Fruit fly (Drosophila melanogaster): ENCODE measurements around the gene CtsK1.

The CtsK1 gene

dm6 chr3L:14028485-14029384, 34.7 kb downstream of the CtsK1 start, which contains the start of gene Ptip (continued):
- no peak for TF ChIP-seq cyc (GFP tag; optimal IDR thresholded peaks at IDR 0.05)
- no peak for TF ChIP-seq CG6276 (GFP tag; optimal IDR thresholded peaks at IDR 0.05)
- TF ChIP-seq dac (GFP tag; optimal IDR thresholded peaks at IDR 0.05), result peak; percentile 30
- TF ChIP-seq CG8632 (GFP tag; optimal IDR thresholded peaks at IDR 0.05), result peak; percentile 19
- TF ChIP-seq CG11762 (GFP tag; optimal IDR thresholded peaks at IDR 0.05; ENCODE audit: insufficient read depth), result no peak
- TF ChIP-seq Smox (GFP tag; optimal IDR thresholded peaks at IDR 0.05), result no peak
- no peak for TF ChIP-seq lz (GFP tag; optimal IDR thresholded peaks at IDR 0.05)
- TF ChIP-seq CG11902 (GFP tag; optimal IDR thresholded peaks at IDR 0.05), result no peak
- TF ChIP-seq spab (GFP tag; optimal IDR thresholded peaks at IDR 0.05), result no peak
- TF ChIP-seq CG6854 (GFP tag; optimal IDR thresholded peaks at IDR 0.05), result no peak
- TF ChIP-seq net (GFP tag; optimal IDR thresholded peaks at IDR 0.05), result no peak
- no peak for TF ChIP-seq dsx (GFP tag; optimal IDR thresholded peaks at IDR 0.05; ENCODE audit: poor library complexity, severe bottlenecking)

dm6 chr3L:14031171-14032126, 37.4 kb downstream of the CtsK1 start, which contains the start of the genes CG6650 and endos:
Gene CG6650, plus strand, starts transcription at chr3L:14031450.
Gene endos, minus strand, starts transcription at chr3L:14031706.
- TF ChIP-seq CG31627 (GFP tag; optimal IDR thresholded peaks at IDR 0.05) (no peak), net (GFP tag; optimal IDR thresholded peaks at IDR 0.05) (peak; percentile 3), cyc (GFP tag; optimal IDR thresholded peaks at IDR 0.05) (peak; percentile 8), lz (GFP tag; optimal IDR thresholded peaks at IDR 0.05) (peak; percentile 12), Eip93F (GFP tag; optimal IDR thresholded peaks at IDR 0.05) (peak; percentile 41), Hr39 (GFP tag; optimal IDR thresholded peaks at IDR 0.05) (peak; percentile 18), topi (GFP tag; optimal IDR thresholded peaks at IDR 0.05) (no peak), achi (GFP tag; optimal IDR thresholded peaks at IDR 0.05) (peak; percentile 22), CG6276 (GFP tag; optimal IDR thresholded peaks at IDR 0.05) (no peak), ss (GFP tag; optimal IDR thresholded peaks at IDR 0.05) (peak; percentile 64), fkh (GFP tag; optimal IDR thresholded peaks at IDR 0.05) (peak; percentile 81), Sox15 (GFP tag; optimal IDR thresholded peaks at IDR 0.05) (no peak), esn (GFP tag; optimal IDR thresholded peaks at IDR 0.05) (peak; percentile 20), CG34406 (GFP tag; optimal IDR thresholded peaks at IDR 0.05) (peak; percentile 14), Hr38 (GFP tag; optimal IDR thresholded peaks at IDR 0.05) (no peak), Gug (GFP tag; IDR thresholded peaks at IDR 0.05) (no peak), fd85E (GFP tag; optimal IDR thresholded peaks at IDR 0.05) (no peak), CG8632 (GFP tag; optimal IDR thresholded peaks at IDR 0.05) (no peak), Sox102F (GFP tag; optimal IDR thresholded peaks at IDR 0.05) (peak; percentile 8), Eip75B (GFP tag; optimal IDR thresholded peaks at IDR 0.05) (no peak), Eip78C (GFP tag) (peak; percentile 74), Ets21C (GFP tag; optimal IDR thresholded peaks at IDR 0.05) (no peak), Lpt (GFP tag; optimal IDR thresholded peaks at IDR 0.05) (no peak), CG6854 (GFP tag; optimal IDR thresholded peaks at IDR 0.05) (peak; percentile 11), CG10631 (GFP tag; optimal IDR thresholded peaks at IDR 0.05) (peak; percentile 46), spab (GFP tag; optimal IDR thresholded peaks at IDR 0.05) (no peak), svp (GFP tag) (peak; percentile 74), CG6792 (GFP tag; optimal IDR thresholded peaks at IDR 0.05) (no peak), CG3032 (tag; optimal IDR thresholded peaks at IDR 0.05) (peak; percentile 35), CG9139 (GFP tag; optimal IDR thresholded peaks at IDR 0.05) (peak; percentile 35), CG8119 (GFP tag; IDR thresholded peaks at IDR 0.05) (no peak; the same call in 2 of the 3 replicates), CG16779 (tag; optimal IDR thresholded peaks at IDR 0.05) (peak; percentile 65), CG11762 (GFP tag; optimal IDR thresholded peaks at IDR 0.05; ENCODE audit: insufficient read depth) (peak; percentile 17), vri (GFP tag; optimal IDR thresholded peaks at IDR 0.05) (peak; percentile 54), CG3919 (GFP tag; optimal IDR thresholded peaks at IDR 0.05) (peak; percentile 5), CG32006 (GFP tag; optimal IDR thresholded peaks at IDR 0.05) (peak; percentile 48), CG4318 (GFP tag; optimal IDR thresholded peaks at IDR 0.05) (no peak), CG10669 (GFP tag; optimal IDR thresholded peaks at IDR 0.05) (peak; percentile 19), Smox (GFP tag; optimal IDR thresholded peaks at IDR 0.05) (no peak), CG11902 (GFP tag; optimal IDR thresholded peaks at IDR 0.05) (no peak), dac (GFP tag; optimal IDR thresholded peaks at IDR 0.05) (peak; percentile 4), Met (GFP tag; optimal IDR thresholded peaks at IDR 0.05) (peak; percentile 11)

Measured in whole organism, prepupa.